Worm (Caenorhabditis elegans): ENCODE data around the gene nlp-46.

The nlp-46 gene

ce11 chrV:12467755-12468154 lies 38.3 kb downstream of the nlp-46 start:
- TF ChIP-seq ceh-82 (tag; optimal IDR thresholded peaks at IDR 0.05) = no peak
- no peak for TF ChIP-seq ceh-16 (tag; optimal IDR thresholded peaks at IDR 0.05)
- TF ChIP-seq unc-55 (GFP tag; optimal IDR thresholded peaks at IDR 0.05) = no peak
- no peak for TF ChIP-seq snpc-4 (tag; optimal IDR thresholded peaks at IDR 0.05)
- TF ChIP-seq ztf-11 (tag; optimal IDR thresholded peaks at IDR 0.05) = no peak
- TF ChIP-seq peb-1 (tag; optimal IDR thresholded peaks at IDR 0.05) = no peak
- no peak for TF ChIP-seq blmp-1 (tag; optimal IDR thresholded peaks at IDR 0.05; ENCODE audit: insufficient read depth)
- TF ChIP-seq mdl-1 (tag; optimal IDR thresholded peaks at IDR 0.05) = no peak
- TF ChIP-seq aly-2 (tag; optimal IDR thresholded peaks at IDR 0.05) = no peak
- TF ChIP-seq R02D3.7 (tag; optimal IDR thresholded peaks at IDR 0.05) = no peak
- no peak for TF ChIP-seq ztf-4 (tag; optimal IDR thresholded peaks at IDR 0.05)
- TF ChIP-seq nhr-12 (tag; optimal IDR thresholded peaks at IDR 0.05) = no peak
- TF ChIP-seq zag-1 (tag; optimal IDR thresholded peaks at IDR 0.05) = no peak
- peak; percentile 67 for TF ChIP-seq sma-9 (GFP tag; optimal IDR thresholded peaks at IDR 0.05)
- no peak for TF ChIP-seq sma-9 (tag; optimal IDR thresholded peaks at IDR 0.05)
- TF ChIP-seq elt-1 (tag; optimal IDR thresholded peaks at IDR 0.05) = no peak
- no peak for TF ChIP-seq sem-4 (tag; optimal IDR thresholded peaks at IDR 0.05)
- no peak for TF ChIP-seq lin-39 (tag; optimal IDR thresholded peaks at IDR 0.05)
- TF ChIP-seq nhr-11 (tag; optimal IDR thresholded peaks at IDR 0.05) = no peak
- peak; percentile 31 for TF ChIP-seq gmeb-1 (tag; optimal IDR thresholded peaks at IDR 0.05)
- TF ChIP-seq fos-1 (tag; optimal IDR thresholded peaks at IDR 0.05) = peak; percentile 96
- no peak for TF ChIP-seq nhr-6 (tag; optimal IDR thresholded peaks at IDR 0.05)
- peak; percentile 21 for TF ChIP-seq crh-2 (tag; optimal IDR thresholded peaks at IDR 0.05)
- no peak for TF ChIP-seq lin-11 (tag; optimal IDR thresholded peaks at IDR 0.05)
- no peak for TF ChIP-seq egl-27 (tag; optimal IDR thresholded peaks at IDR 0.05)
- TF ChIP-seq ztf-1 (GFP tag; conservative IDR thresholded peaks at IDR 0.05) = no peak
- no peak for TF ChIP-seq unc-62 (GFP tag; optimal IDR thresholded peaks at IDR 0.05)
- peak; percentile 26 for TF ChIP-seq F13H6.1 (tag; optimal IDR thresholded peaks at IDR 0.05)

ce11 chrV:12466653-12467052 lies 39.4 kb downstream of the nlp-46 start:
- TF ChIP-seq zag-1 (tag; optimal IDR thresholded peaks at IDR 0.05) = no peak
- no peak for TF ChIP-seq unc-55 (GFP tag; optimal IDR thresholded peaks at IDR 0.05)
- TF ChIP-seq elt-3 (tag; optimal IDR thresholded peaks at IDR 0.05) = no peak
- no peak for TF ChIP-seq nhr-10 (tag; optimal IDR thresholded peaks at IDR 0.05)
- peak; percentile 45 for TF ChIP-seq sma-9 (GFP tag; optimal IDR thresholded peaks at IDR 0.05)
- no peak for TF ChIP-seq sma-9 (tag; optimal IDR thresholded peaks at IDR 0.05)
- no peak for TF ChIP-seq alr-1 (tag; optimal IDR thresholded peaks at IDR 0.05)
- peak; percentile 7 for TF ChIP-seq F13H6.1 (tag; optimal IDR thresholded peaks at IDR 0.05)
- no peak for TF ChIP-seq unc-39 (tag; optimal IDR thresholded peaks at IDR 0.05)
- TF ChIP-seq nhr-21 (tag; optimal IDR thresholded peaks at IDR 0.05) = no peak
- no peak for TF ChIP-seq nhr-129 (tag; optimal IDR thresholded peaks at IDR 0.05)

DNA sequence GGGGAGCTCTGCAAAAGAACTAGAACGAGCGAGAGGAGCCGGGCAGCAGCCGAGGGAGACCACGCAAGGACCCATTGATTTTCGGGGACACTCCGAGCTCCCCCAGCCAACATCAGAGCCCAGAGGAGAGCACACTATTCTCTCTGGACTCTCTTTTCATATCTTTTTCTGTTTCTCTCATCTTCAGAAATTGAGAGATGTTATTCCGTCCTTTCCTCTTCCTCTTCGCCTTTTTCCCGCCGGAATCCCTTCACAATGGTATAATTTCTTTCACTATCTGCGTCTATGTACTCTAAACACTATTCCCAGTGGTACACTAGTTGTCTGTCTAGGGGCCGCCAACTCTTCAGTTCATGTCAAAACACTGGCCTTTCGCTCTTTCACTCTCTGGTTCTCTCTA lies 40.7 kb downstream of the nlp-46 start:
- TF ChIP-seq unc-62 (GFP tag; optimal IDR thresholded peaks at IDR 0.05) = no peak
- peak; percentile 95 for TF ChIP-seq sma-9 (GFP tag; optimal IDR thresholded peaks at IDR 0.05)
- TF ChIP-seq sma-9 (tag; optimal IDR thresholded peaks at IDR 0.05) = peak; percentile 23
- peak; percentile 64 for TF ChIP-seq lin-13 (GFP tag; optimal IDR thresholded peaks at IDR 0.05)
- TF ChIP-seq mbf-1 (tag; optimal IDR thresholded peaks at IDR 0.05) = no peak
- TF ChIP-seq sem-4 (tag; optimal IDR thresholded peaks at IDR 0.05) = peak; percentile 80
- TF ChIP-seq lin-11 (tag; optimal IDR thresholded peaks at IDR 0.05) = peak; percentile 63
- no peak for TF ChIP-seq ama-1 (optimal IDR thresholded peaks at IDR 0.05)
- TF ChIP-seq unc-39 (tag; optimal IDR thresholded peaks at IDR 0.05) = no peak
- TF ChIP-seq nhr-6 (tag; optimal IDR thresholded peaks at IDR 0.05) = no peak
- no peak for TF ChIP-seq R02D3.7 (tag; optimal IDR thresholded peaks at IDR 0.05)
- TF ChIP-seq ceh-16 (tag; optimal IDR thresholded peaks at IDR 0.05) = no peak
- no peak for TF ChIP-seq skn-1 (tag; optimal IDR thresholded peaks at IDR 0.05)
- peak; percentile 26 for TF ChIP-seq blmp-1 (tag; optimal IDR thresholded peaks at IDR 0.05; ENCODE audit: insufficient read depth)
- peak; percentile 93 for TF ChIP-seq zag-1 (tag; optimal IDR thresholded peaks at IDR 0.05)
- TF ChIP-seq lin-39 (tag; optimal IDR thresholded peaks at IDR 0.05) = no peak
- TF ChIP-seq nhr-129 (tag; optimal IDR thresholded peaks at IDR 0.05) = peak; percentile 86
- TF ChIP-seq egl-27 (tag; optimal IDR thresholded peaks at IDR 0.05) = peak; percentile 79
- TF ChIP-seq Y55F3AM.14 (GFP tag; optimal IDR thresholded peaks at IDR 0.05) = peak; percentile 73
- peak; percentile 66 for TF ChIP-seq nhr-21 (tag; optimal IDR thresholded peaks at IDR 0.05)
- TF ChIP-seq mab-5 (tag; optimal IDR thresholded peaks at IDR 0.05) = peak; percentile 21
- TF ChIP-seq snpc-4 (tag; optimal IDR thresholded peaks at IDR 0.05) = peak; percentile 32
- no peak for TF ChIP-seq alr-1 (tag; optimal IDR thresholded peaks at IDR 0.05)
- no peak for TF ChIP-seq elt-3 (tag; optimal IDR thresholded peaks at IDR 0.05)
- TF ChIP-seq crh-2 (tag; optimal IDR thresholded peaks at IDR 0.05) = peak; percentile 89
- TF ChIP-seq C34F6.9 (tag; optimal IDR thresholded peaks at IDR 0.05) = peak; percentile 96
- no peak for TF ChIP-seq ztf-1 (GFP tag; conservative IDR thresholded peaks at IDR 0.05)
- no peak for TF ChIP-seq nhr-12 (tag; optimal IDR thresholded peaks at IDR 0.05)
- TF ChIP-seq dmd-4 (tag; optimal IDR thresholded peaks at IDR 0.05) = no peak
- TF ChIP-seq ZK546.5 (tag; optimal IDR thresholded peaks at IDR 0.05) = no peak
- no peak for TF ChIP-seq nhr-77 (tag; optimal IDR thresholded peaks at IDR 0.05)
- TF ChIP-seq elt-1 (tag; optimal IDR thresholded peaks at IDR 0.05) = no peak
- peak in 1 of 2 experiments; percentile 67 for TF ChIP-seq mdl-1 (tag; optimal IDR thresholded peaks at IDR 0.05)
- TF ChIP-seq gmeb-1 (tag; optimal IDR thresholded peaks at IDR 0.05) = peak; percentile 55
- no peak for TF ChIP-seq nhr-237 (tag; optimal IDR thresholded peaks at IDR 0.05)
- peak; percentile 63 for TF ChIP-seq nhr-25 (tag; optimal IDR thresholded peaks at IDR 0.05)
- TF ChIP-seq fos-1 (tag; optimal IDR thresholded peaks at IDR 0.05) = peak; percentile 20
- no peak for TF ChIP-seq ztf-11 (tag; optimal IDR thresholded peaks at IDR 0.05)
- no peak for TF ChIP-seq nhr-23 (tag; optimal IDR thresholded peaks at IDR 0.05)
- TF ChIP-seq unc-55 (GFP tag; optimal IDR thresholded peaks at IDR 0.05) = peak; percentile 90

All from whole organism, L2 larva.